Worm (Caenorhabditis elegans): ENCODE results near the gene C28D4.5.

- TF ChIP-seq nhr-77 (tag; optimal IDR thresholded peaks at IDR 0.05) (no peak), pha-4 (tag; optimal IDR thresholded peaks at IDR 0.05) (no peak), ZK546.5 (tag; optimal IDR thresholded peaks at IDR 0.05) (no peak), ama-1 (optimal IDR thresholded peaks at IDR 0.05) (no peak), nhr-25 (tag; optimal IDR thresholded peaks at IDR 0.05) (no peak), lin-15B (tag; optimal IDR thresholded peaks at IDR 0.05) (no peak), skn-1 (tag; optimal IDR thresholded peaks at IDR 0.05) (no peak), nhr-76 (tag; optimal IDR thresholded peaks at IDR 0.05) (no peak), nhr-237 (tag; optimal IDR thresholded peaks at IDR 0.05) (no peak), unc-39 (tag; optimal IDR thresholded peaks at IDR 0.05) (no peak), ztf-4 (tag; optimal IDR thresholded peaks at IDR 0.05) (no peak), elt-1 (tag; optimal IDR thresholded peaks at IDR 0.05) (no peak), mdl-1 (tag; optimal IDR thresholded peaks at IDR 0.05) (no peak), sea-2 (GFP tag; optimal IDR thresholded peaks at IDR 0.05) (no peak)
Observed at ce11 chrIV:9742883-9743282, 3.8 kb downstream of the C28D4.5 start, which contains the start of gene C28D4.7.

All from whole organism, L3 larva.